Fruit fly (Drosophila melanogaster) whole organism, embryonic: ENCODE results near the gene CG12069.

ENCODE experiments used
- CG13624 ChIP-seq: fragments of 200-800 bp; sonication (Bioruptor generic); optimal IDR thresholded peaks from 2 replicates; lab custom pipeline; 2016; ENCODE audit warnings: missing biosample characterization, missing genetic modification characterization
- Lpt ChIP-seq: fragments of >200 bp; optimal IDR thresholded peaks from 2 replicates; lab custom pipeline; 2018; ENCODE audit warnings: missing biosample characterization, missing genetic modification characterization
- Trl ChIP-seq, 3 experiments: fragments of >200 bp in 2 of 3; fragments of 200-800 bp in 1 of 3; sonication (Bioruptor generic) in 1 of 3; optimal IDR thresholded peaks; 2 replicates in 1 of 3; 3 replicates in 2 of 3; lab custom pipeline; 2016 to 2017; ENCODE audit warnings: missing biosample characterization in 1 of 3, missing genetic modification characterization in 1 of 3

DNA sequence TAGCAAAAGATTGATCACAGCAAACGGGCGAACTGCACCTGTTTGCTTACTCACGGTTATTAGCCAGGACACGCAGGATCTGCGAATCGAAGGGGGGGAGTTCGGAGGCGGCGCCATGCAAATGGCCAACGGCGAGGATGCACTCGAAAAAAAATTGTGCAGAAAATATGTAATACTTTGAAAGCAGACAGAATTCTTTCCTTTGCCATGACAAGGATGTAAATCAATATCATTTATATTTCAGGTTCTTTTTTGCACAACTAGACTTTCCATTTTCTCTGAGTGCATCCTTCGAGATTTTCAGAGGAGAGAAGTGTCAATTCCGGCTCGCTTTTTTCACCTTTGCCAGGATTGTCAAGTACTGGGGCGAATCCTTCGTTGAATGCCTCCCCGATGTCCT is 14.0 kb upstream of the CG12069 start:
- no peak for TF ChIP-seq Trl (optimal IDR thresholded peaks at IDR 0.05; lab: Kevin White, UChicago)
- no peak for TF ChIP-seq Trl (GFP tag; optimal IDR thresholded peaks at IDR 0.05; lab: Kevin White, UChicago)
- no peak for TF ChIP-seq CG13624 (GFP tag; lab: Kevin White, UChicago)
- TF ChIP-seq Lpt (GFP tag; lab: Kevin White, UChicago), result no peak
